Worm (Caenorhabditis elegans): ENCODE measurements around the gene srh-15.

DNA sequence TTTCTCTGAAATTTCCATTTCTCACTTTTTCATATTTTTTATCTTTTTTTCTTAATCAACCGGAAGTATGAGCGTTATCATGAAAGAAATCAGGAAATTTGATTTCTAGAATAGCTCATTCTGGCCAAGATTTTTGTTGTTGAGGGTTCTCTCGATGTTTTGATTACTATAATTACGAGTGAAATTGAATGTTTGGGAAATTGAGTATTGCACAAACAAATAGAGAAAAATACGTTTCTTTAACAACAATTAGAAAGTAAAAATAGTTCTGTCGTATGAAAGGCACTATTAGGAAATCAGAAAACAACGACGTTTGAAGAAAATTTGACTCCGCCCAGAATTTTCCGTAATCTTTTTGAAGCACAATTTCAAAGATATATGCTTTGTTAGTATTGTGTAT is 21.4 kb upstream of the srh-15 start:
- no peak for TF ChIP-seq zag-1 (tag; optimal IDR thresholded peaks at IDR 0.05)
- no peak for TF ChIP-seq lsy-2 (tag; optimal IDR thresholded peaks at IDR 0.05)
- no peak for TF ChIP-seq elt-3 (tag; optimal IDR thresholded peaks at IDR 0.05)
- no peak for TF ChIP-seq skn-1 (tag; optimal IDR thresholded peaks at IDR 0.05)
- TF ChIP-seq nhr-10 (tag; optimal IDR thresholded peaks at IDR 0.05): no peak
- TF ChIP-seq unc-62 (GFP tag; optimal IDR thresholded peaks at IDR 0.05): no peak
- no peak for TF ChIP-seq nhr-25 (tag; optimal IDR thresholded peaks at IDR 0.05)
- TF ChIP-seq R02D3.7 (tag; optimal IDR thresholded peaks at IDR 0.05): no peak
- no peak for TF ChIP-seq ztf-11 (tag; optimal IDR thresholded peaks at IDR 0.05)
- no peak for TF ChIP-seq Y55F3AM.14 (GFP tag; optimal IDR thresholded peaks at IDR 0.05)
- TF ChIP-seq sma-3 (GFP tag; optimal IDR thresholded peaks at IDR 0.05): no peak
- no peak for TF ChIP-seq ceh-16 (tag; optimal IDR thresholded peaks at IDR 0.05)

All from whole organism, L2 larva.